Fruit fly (Drosophila melanogaster) ovary, adult (tissue): ENCODE measurements around the gene inaE.

Experiments
- CG17801 ChIP-seq: fragments of 200-800 bp; optimal IDR thresholded peaks from 2 replicates; lab custom pipeline; 2019; ENCODE audit warnings: missing biosample characterization, mild to moderate bottlenecking, missing genetic modification characterization, moderate library complexity; ENCODE audit not compliant: partially characterized antibody

inaE gene

dm6 chrX:13783958-13784907 lies 719 bp downstream of the inaE start:
- TF ChIP-seq CG17801 (GFP tag; lab: Kevin White, UChicago), result no peak

DNA sequence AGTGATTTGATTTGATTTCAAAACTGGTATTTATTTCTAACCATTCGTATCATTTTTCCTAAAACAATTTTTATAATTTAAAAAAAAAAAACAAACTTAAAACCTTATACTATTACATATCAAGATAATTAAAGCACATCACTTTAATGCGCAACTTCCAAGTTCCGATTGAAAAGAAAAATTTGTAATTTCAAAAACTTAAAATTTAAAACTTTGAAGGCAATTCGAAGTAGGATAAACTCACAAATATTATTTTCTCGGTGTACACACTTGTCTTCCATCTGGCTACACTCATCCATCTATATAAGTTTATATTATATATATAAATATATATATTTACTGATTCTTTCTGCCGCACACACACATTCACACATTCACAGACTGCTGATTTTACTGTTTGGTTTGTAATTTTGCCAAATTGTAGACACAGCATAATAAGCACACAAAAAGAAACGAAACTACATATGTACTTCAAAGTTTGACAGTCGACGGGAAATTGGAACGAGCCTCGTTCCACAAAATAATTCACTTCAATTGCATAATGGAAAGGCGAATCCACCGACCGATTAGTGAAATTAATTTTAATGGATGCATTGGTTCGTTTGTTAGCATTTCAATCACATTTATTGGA lies 2.6 kb downstream of the inaE start:
- TF ChIP-seq CG17801 (GFP tag; lab: Kevin White, UChicago), result no peak

DNA sequence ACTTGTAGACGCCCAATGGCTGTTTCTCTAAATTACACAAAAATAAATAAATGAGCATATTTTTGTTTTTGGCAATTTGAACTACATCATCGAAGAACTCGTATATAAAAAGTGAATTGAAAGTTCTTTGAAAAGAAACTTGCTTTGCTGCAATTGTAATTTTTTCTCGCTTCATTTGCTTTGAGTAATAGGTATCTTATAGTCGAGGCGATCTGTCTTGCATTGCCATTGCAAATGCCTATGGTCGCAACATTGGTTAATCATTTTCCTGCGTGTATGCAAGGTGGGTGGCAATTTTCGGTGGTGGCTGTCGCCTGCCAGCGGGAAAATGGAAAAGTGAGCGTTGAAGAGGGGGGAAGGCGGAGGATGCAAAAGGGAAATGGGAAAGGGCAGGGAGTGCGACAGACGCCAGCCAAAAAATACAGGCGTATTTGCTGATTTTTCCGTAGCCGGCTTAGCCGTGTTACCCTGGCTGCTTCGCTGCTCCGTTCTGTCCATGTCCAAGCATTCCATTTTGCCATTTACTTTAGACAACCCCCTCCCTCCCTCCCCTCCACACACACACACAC lies 3.9 kb downstream of the inaE start:
- no peak for TF ChIP-seq CG17801 (GFP tag; lab: Kevin White, UChicago)

- TF ChIP-seq CG17801 (GFP tag; lab: Kevin White, UChicago), result no peak
Observed at dm6 chrX:13788973-13789682, 5.6 kb downstream of the inaE start.

dm6 chrX:13791011-13791410 lies 7.5 kb downstream of the inaE start, which contains the start of gene CG10993:
CG10993 (minus strand) TSS chrX:13791111.
- TF ChIP-seq CG17801 (GFP tag; lab: Kevin White, UChicago), result no peak

dm6 chrX:13792463-13792862 lies 8.9 kb downstream of the inaE start:
- TF ChIP-seq CG17801 (GFP tag; lab: Kevin White, UChicago), result no peak

DNA sequence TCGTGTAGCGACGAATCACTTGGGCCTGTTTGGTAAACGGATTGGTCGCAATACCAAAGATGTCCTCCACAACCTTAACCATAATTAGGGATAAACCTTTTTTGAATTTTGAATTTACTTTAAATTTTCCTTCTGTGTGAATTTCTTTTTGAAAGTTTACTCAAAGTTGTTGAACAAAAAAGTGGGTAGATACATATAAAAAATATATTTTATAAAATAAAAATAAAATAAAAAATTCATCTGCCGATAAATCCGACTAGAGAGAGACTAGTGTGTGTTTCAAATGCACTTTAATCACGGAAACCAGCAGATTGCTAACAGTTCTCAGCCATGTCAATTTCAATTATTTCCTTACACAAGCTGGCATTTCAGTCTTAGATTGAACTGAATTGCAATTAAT lies 14.0 kb downstream of the inaE start, which contains the start of gene CG10996:
CG10996 (minus strand) TSS at position 101 of the 400 bp plus-strand sequence.
- no peak for TF ChIP-seq CG17801 (GFP tag; lab: Kevin White, UChicago)

- TF ChIP-seq CG17801 (GFP tag; lab: Kevin White, UChicago), result no peak
Observed at dm6 chrX:13800680-13801079, 17.2 kb downstream of the inaE start.

DNA sequence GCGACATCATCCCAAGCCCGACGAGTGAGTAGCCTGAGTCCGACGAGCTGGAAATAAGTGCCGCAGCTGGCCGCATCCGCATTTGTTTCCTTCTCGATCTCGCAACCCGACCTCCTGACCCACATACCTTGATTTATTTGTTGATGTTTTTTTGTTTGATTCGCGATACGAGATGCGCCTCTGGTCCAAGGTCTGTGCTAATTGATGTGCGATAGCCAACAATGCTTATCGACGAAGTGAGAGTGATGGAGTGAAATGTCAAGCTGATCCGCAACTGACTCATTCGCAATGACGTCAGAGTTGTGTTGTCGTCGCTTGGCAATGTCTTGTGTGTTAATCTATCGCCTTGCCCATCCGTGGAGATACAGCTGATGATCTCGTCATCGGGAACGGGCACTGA lies 20.9 kb downstream of the inaE start:
- TF ChIP-seq CG17801 (GFP tag; lab: Kevin White, UChicago), result no peak

dm6 chrX:13805554-13805953 lies 22.0 kb downstream of the inaE start:
- TF ChIP-seq CG17801 (GFP tag; lab: Kevin White, UChicago), result no peak

dm6 chrX:13811480-13811879 lies 28.0 kb downstream of the inaE start, which contains the start of gene CG11095:
CG11095 (plus strand) TSS chrX:13811684.
- no peak for TF ChIP-seq CG17801 (GFP tag; lab: Kevin White, UChicago)

DNA sequence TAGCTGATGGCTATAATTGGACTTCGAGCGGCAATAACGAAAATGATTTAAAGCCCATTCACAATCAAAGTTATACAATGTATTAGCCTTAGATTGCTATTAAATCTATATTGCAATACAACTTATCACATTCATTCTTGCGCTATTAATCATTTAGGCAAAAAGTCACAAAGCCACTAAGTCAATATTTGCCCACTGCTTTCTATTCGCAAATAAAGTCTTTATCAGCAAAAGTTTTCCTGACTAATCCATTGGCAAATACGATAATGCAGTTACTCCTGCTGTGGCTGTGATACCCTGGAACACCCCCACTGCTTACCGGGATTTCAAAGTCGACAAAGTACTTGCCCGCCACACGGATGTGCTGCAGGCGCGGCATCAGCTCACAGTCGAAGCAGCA lies 30.5 kb downstream of the inaE start:
- TF ChIP-seq CG17801 (GFP tag; lab: Kevin White, UChicago), result peak; percentile 29

dm6 chrX:13815526-13816173 lies 32.1 kb downstream of the inaE start:
- peak; percentile 28 for TF ChIP-seq CG17801 (GFP tag; lab: Kevin White, UChicago)
